Fruit fly (Drosophila melanogaster) whole organism, embryonic: ENCODE measurements around the gene Prim2.

ENCODE experiments used
- Adf1 ChIP-seq: fragments of 200-800 bp; sonication (Bioruptor generic); IDR thresholded peaks from 2 replicates; pipeline ENCODE4 v1.3.6; 2022; ENCODE audit warnings: missing biosample characterization, missing genetic modification characterization
- Asciz ChIP-seq: fragments of 200-800 bp; sonication (Bioruptor generic); optimal IDR thresholded peaks from 2 replicates; lab custom pipeline; 2017; ENCODE audit warnings: missing biosample characterization, mild to moderate bottlenecking, missing genetic modification characterization, missing genetic modification reagents
- Atf6 ChIP-seq: fragments of 200-800 bp; sonication (Bioruptor generic); IDR thresholded peaks from 2 replicates; pipeline ENCODE4 v1.3.6; 2022; ENCODE audit warnings: missing biosample characterization, missing genetic modification characterization
- Awh ChIP-seq: fragments of 200-800 bp; sonication (Bioruptor generic); IDR thresholded peaks from 2 replicates; pipeline ENCODE4, ENCODE4 v1.3.6; 2022; ENCODE audit warnings: missing biosample characterization, missing genetic modification characterization
- CG10209 ChIP-seq: fragments of 200-800 bp; sonication (Bioruptor generic); optimal IDR thresholded peaks from 3 replicates; lab custom pipeline; 2017; ENCODE audit warnings: missing biosample characterization, mild to moderate bottlenecking, missing genetic modification characterization, missing genetic modification reagents
- CG10267 ChIP-seq: fragments of 200-800 bp; sonication (Bioruptor generic); optimal IDR thresholded peaks from 2 replicates; lab custom pipeline; 2018; ENCODE audit warnings: missing biosample characterization, mild to moderate bottlenecking, missing genetic modification characterization, moderate library complexity
- CG10431 ChIP-seq: fragments of 200-800 bp; sonication (Bioruptor generic); optimal IDR thresholded peaks from 3 replicates; lab custom pipeline; 2018; ENCODE audit warnings: missing biosample characterization, mild to moderate bottlenecking, missing genetic modification characterization
- CG12391 ChIP-seq: fragments of 200-800 bp; sonication (Bioruptor generic); optimal IDR thresholded peaks from 3 replicates; lab custom pipeline; 2018; ENCODE audit warnings: missing biosample characterization, mild to moderate bottlenecking, missing genetic modification characterization, moderate library complexity
- CG13296 ChIP-seq: fragments of 200-800 bp; sonication (Bioruptor generic); optimal IDR thresholded peaks from 3 replicates; lab custom pipeline; 2018; ENCODE audit warnings: missing biosample characterization, mild to moderate bottlenecking, missing genetic modification characterization
- CG14710 ChIP-seq: fragments of 200-800 bp; sonication (Bioruptor generic); optimal IDR thresholded peaks from 3 replicates; lab custom pipeline; 2019; ENCODE audit warnings: missing biosample characterization, mild to moderate bottlenecking, missing genetic modification characterization, moderate library complexity
- CG14965 ChIP-seq: fragments of 200-800 bp; sonication (Bioruptor generic); optimal IDR thresholded peaks from 2 replicates; lab custom pipeline; 2016; ENCODE audit warnings: missing biosample characterization, missing genetic modification characterization, borderline replicate concordance
- CG15601 ChIP-seq: fragments of 200-800 bp; sonication (Bioruptor generic); optimal IDR thresholded peaks from 3 replicates; lab custom pipeline; 2019; ENCODE audit warnings: missing biosample characterization, mild to moderate bottlenecking, missing genetic modification characterization, moderate library complexity
- CG1647 ChIP-seq: fragments of 200-800 bp; sonication (Bioruptor generic); optimal IDR thresholded peaks from 3 replicates; lab custom pipeline; 2016; ENCODE audit warnings: missing biosample characterization, missing genetic modification characterization
- CG17385 ChIP-seq: fragments of 200-800 bp; sonication (Bioruptor generic); optimal IDR thresholded peaks from 3 replicates; lab custom pipeline; 2018; ENCODE audit warnings: missing biosample characterization, mild to moderate bottlenecking, missing genetic modification characterization
- CG2116 ChIP-seq: fragments of 200-800 bp; sonication (Bioruptor generic); optimal IDR thresholded peaks from 3 replicates; lab custom pipeline; 2018; ENCODE audit warnings: missing biosample characterization, mild to moderate bottlenecking, missing genetic modification characterization
- CG30020 ChIP-seq: fragments of 200-800 bp; optimal IDR thresholded peaks from 2 replicates; lab custom pipeline; 2019; ENCODE audit warnings: missing biosample characterization, mild to moderate bottlenecking, missing genetic modification characterization, moderate library complexity
- CG3065 ChIP-seq: fragments of 200-800 bp; sonication (Bioruptor generic); optimal IDR thresholded peaks from 2 replicates; lab custom pipeline; 2016; ENCODE audit warnings: missing biosample characterization, missing genetic modification characterization
- CG32532 ChIP-seq: fragments of 200-800 bp; sonication (Bioruptor generic); IDR thresholded peaks from 2 replicates; pipeline ENCODE4 v1.3.6; 2022; ENCODE audit warnings: missing biosample characterization, missing genetic modification characterization
- CG32767 ChIP-seq: fragments of 200-800 bp; sonication (Bioruptor generic); IDR thresholded peaks from 2 replicates; pipeline ENCODE4 v1.3.6; 2022; ENCODE audit warnings: missing biosample characterization, missing genetic modification characterization
- CG34422 ChIP-seq: fragments of 200-800 bp; sonication (Bioruptor generic); IDR thresholded peaks from 3 replicates; pipeline ENCODE4 v1.3.6; 2022; ENCODE audit warnings: missing biosample characterization, missing genetic modification characterization
- CG3847 ChIP-seq: fragments of 200-800 bp; sonication (Bioruptor generic); IDR thresholded peaks from 2 replicates; pipeline ENCODE4 v1.3.6; 2022; ENCODE audit warnings: missing biosample characterization, missing genetic modification characterization
- CG3995 ChIP-seq: fragments of 200-800 bp; sonication (Bioruptor generic); optimal IDR thresholded peaks from 3 replicates; lab custom pipeline; 2016; ENCODE audit warnings: missing biosample characterization, missing genetic modification characterization
- CG9437 ChIP-seq: fragments of 200-800 bp; sonication (Bioruptor generic); optimal IDR thresholded peaks from 2 replicates; lab custom pipeline; 2018; ENCODE audit warnings: missing biosample characterization, mild to moderate bottlenecking, missing genetic modification characterization
- CG9932 ChIP-seq: fragments of 200-800 bp; sonication (Bioruptor generic); IDR thresholded peaks from 2 replicates; pipeline ENCODE4 v1.3.6; 2022; ENCODE audit warnings: missing biosample characterization, missing genetic modification characterization
- CTCF ChIP-seq: fragments of 200-800 bp; sonication (Bioruptor generic); optimal IDR thresholded peaks from 2 replicates; lab custom pipeline; 2017; ENCODE audit warnings: missing biosample characterization, mild to moderate bottlenecking, missing genetic modification characterization, moderate library complexity
- Dp ChIP-seq: fragments of 200-800 bp; sonication (Bioruptor generic); optimal IDR thresholded peaks from 2 replicates; lab custom pipeline; 2018; ENCODE audit warnings: missing biosample characterization, mild to moderate bottlenecking, missing genetic modification characterization, moderate library complexity
- Ets97D ChIP-seq: fragments of 200-800 bp; sonication (Bioruptor generic); optimal IDR thresholded peaks from 3 replicates; lab custom pipeline; 2016; ENCODE audit warnings: missing biosample characterization, missing genetic modification characterization
- H15 ChIP-seq: fragments of 200-800 bp; sonication (Bioruptor generic); IDR thresholded peaks from 3 replicates; pipeline ENCODE4 v1.3.6; 2022; ENCODE audit warnings: missing biosample characterization, missing genetic modification characterization
- HLH3B ChIP-seq: fragments of 200-800 bp; sonication (Bioruptor generic); IDR thresholded peaks from 2 replicates; pipeline ENCODE4 v1.3.6; 2022; ENCODE audit warnings: missing biosample characterization, missing genetic modification characterization
- Hey ChIP-seq: fragments of 200-800 bp; sonication (Bioruptor generic); optimal IDR thresholded peaks from 3 replicates; lab custom pipeline; 2018; ENCODE audit warnings: missing biosample characterization, mild to moderate bottlenecking, missing genetic modification characterization
- Hr39 ChIP-seq: fragments of >200 bp; optimal IDR thresholded peaks from 2 replicates; lab custom pipeline; 2017
- Hsf ChIP-seq: fragments of 200-800 bp; sonication (Bioruptor generic); optimal IDR thresholded peaks from 3 replicates; lab custom pipeline; 2016; ENCODE audit warnings: missing biosample characterization, missing genetic modification characterization
- Med ChIP-seq: fragments of 200-800 bp; sonication (Bioruptor generic); peaks from one replicate; lab custom pipeline; 2016; ENCODE audit warnings: missing biosample characterization, missing genetic modification characterization, mild to moderate bottlenecking, inconsistent platforms, moderate library complexity
- Nf-YC ChIP-seq: fragments of 200-800 bp; optimal IDR thresholded peaks from 3 replicates; lab custom pipeline; 2019; ENCODE audit warnings: missing biosample characterization, mild to moderate bottlenecking, missing genetic modification characterization, moderate library complexity
- Sin3A ChIP-seq: fragments of >200 bp; optimal IDR thresholded peaks from 2 replicates; lab custom pipeline; 2018
- Trl ChIP-seq, 3 experiments: fragments of >200 bp in 2 of 3; fragments of 200-800 bp in 1 of 3; sonication (Bioruptor generic) in 1 of 3; optimal IDR thresholded peaks; 2 replicates in 1 of 3; 3 replicates in 2 of 3; lab custom pipeline; 2016 to 2017; ENCODE audit warnings: missing biosample characterization in 1 of 3, missing genetic modification characterization in 1 of 3
- ash1 ChIP-seq: fragments of 200-800 bp; sonication (Bioruptor generic); optimal IDR thresholded peaks from 2 replicates; lab custom pipeline; 2018; ENCODE audit warnings: missing biosample characterization, mild to moderate bottlenecking, missing genetic modification characterization
- bsh ChIP-seq, 2 experiments: fragments of 200-800 bp; sonication (Bioruptor generic); optimal IDR thresholded peaks; 2 replicates each; lab custom pipeline; 2017 to 2018; ENCODE audit warnings: mild to moderate bottlenecking in 2 of 2, missing biosample characterization in 2 of 2, missing genetic modification characterization in 2 of 2, moderate library complexity in 1 of 2
- chm ChIP-seq: fragments of 200-800 bp; sonication (Bioruptor generic); IDR thresholded peaks from 2 replicates; pipeline ENCODE4 v1.3.6; 2022; ENCODE audit warnings: missing biosample characterization, missing genetic modification characterization
- dmrt11E ChIP-seq: fragments of 200-800 bp; sonication (Bioruptor generic); optimal IDR thresholded peaks from 3 replicates; lab custom pipeline; 2018; ENCODE audit warnings: missing biosample characterization, mild to moderate bottlenecking, missing genetic modification characterization, moderate library complexity
- dpn ChIP-seq, 2 experiments: fragments of 200-800 bp; sonication (Bioruptor generic); optimal IDR thresholded peaks; 3 replicates each; lab custom pipeline; 2016; ENCODE audit warnings: missing biosample characterization in 2 of 2, missing genetic modification characterization in 2 of 2
- gro ChIP-seq: fragments of 200-800 bp; sonication (Bioruptor generic); optimal IDR thresholded peaks from 2 replicates; lab custom pipeline; 2016; ENCODE audit warnings: missing biosample characterization, missing genetic modification characterization
- maf-S ChIP-seq: fragments of 200-800 bp; sonication (Bioruptor generic); optimal IDR thresholded peaks from 2 replicates; lab custom pipeline; 2016; ENCODE audit warnings: missing biosample characterization, missing genetic modification characterization
- nmo ChIP-seq: fragments of 200-800 bp; sonication (Bioruptor generic); optimal IDR thresholded peaks from 2 replicates; lab custom pipeline; 2018; ENCODE audit warnings: missing biosample characterization, mild to moderate bottlenecking, missing genetic modification characterization, moderate library complexity
- row ChIP-seq: fragments of 200-800 bp; sonication (Bioruptor generic); IDR thresholded peaks from 3 replicates; pipeline ENCODE4 v1.3.6; 2022; ENCODE audit warnings: missing biosample characterization, missing genetic modification characterization
- sc ChIP-seq, 3 experiments: fragments of >200 bp in 2 of 3; fragments of 200-800 bp in 1 of 3; sonication (Bioruptor generic) in 1 of 3; optimal IDR thresholded peaks; 2 replicates in 2 of 3; 3 replicates in 1 of 3; lab custom pipeline; 2017; ENCODE audit warnings: mild to moderate bottlenecking in 1 of 3, missing biosample characterization in 1 of 3, missing genetic modification characterization in 1 of 3, missing genetic modification reagents in 1 of 3
- shn ChIP-seq: fragments of 200-800 bp; sonication (Bioruptor generic); optimal IDR thresholded peaks from 3 replicates; lab custom pipeline; 2016; ENCODE audit warnings: missing biosample characterization, missing genetic modification characterization
- slou ChIP-seq: fragments of 200-800 bp; sonication (Bioruptor generic); optimal IDR thresholded peaks from 3 replicates; lab custom pipeline; 2016; ENCODE audit warnings: missing biosample characterization, missing genetic modification characterization
- twi ChIP-seq: fragments of 200-800 bp; optimal IDR thresholded peaks from 2 replicates; lab custom pipeline; 2019; ENCODE audit warnings: missing biosample characterization, mild to moderate bottlenecking, missing genetic modification characterization, moderate library complexity
- vfl ChIP-seq: fragments of 200-800 bp; sonication (Bioruptor generic); optimal IDR thresholded peaks from 2 replicates; lab custom pipeline; 2016; ENCODE audit warnings: missing biosample characterization, missing genetic modification characterization
- vvl ChIP-seq: fragments of 200-800 bp; sonication (Bioruptor generic); IDR thresholded peaks from 2 replicates; pipeline ENCODE4 v1.3.6; 2022; ENCODE audit warnings: missing biosample characterization, missing genetic modification characterization

The Prim2 gene

dm6 chr3L:20313469-20313868 lies 47.9 kb downstream of the Prim2 start, which contains the start of gene alphaSnap (continued):
- peak; percentile 58; the same call in 1 of the 2 replicates for TF ChIP-seq chm (GFP tag; lab: Robert Waterston, UW)
- peak; percentile 51 for TF ChIP-seq nmo (GFP tag; lab: Kevin White, UChicago)
- no peak for TF ChIP-seq vfl
- peak; percentile 19 for TF ChIP-seq twi (tag; lab: Kevin White, UChicago)
- peak; percentile 41 for TF ChIP-seq CG30020 (tag; lab: Kevin White, UChicago)
- no peak for TF ChIP-seq Hr39 (lab: Kevin White, UChicago)
- peak; percentile 91 for TF ChIP-seq CG14710 (tag; lab: Kevin White, UChicago)
- TF ChIP-seq Dp, result peak; percentile 78
- TF ChIP-seq Sin3A (lab: Kevin White, UChicago), result peak; percentile 45
- no peak for TF ChIP-seq Hey (tag; lab: Kevin White, UChicago)
- TF ChIP-seq CTCF (GFP tag; lab: Kevin White, UChicago), result peak; percentile 68
- peak; percentile 43; the same call in 1 of the 2 replicates for TF ChIP-seq CG9932
- no peak for TF ChIP-seq Awh (GFP tag; lab: Robert Waterston, UW)
- TF ChIP-seq vvl (GFP tag; lab: Robert Waterston, UW), result peak; percentile 67; the same call in 1 of the 2 replicates
- TF ChIP-seq bsh (GFP tag; optimal IDR thresholded peaks at IDR 0.05; lab: Kevin White, UChicago), result no peak
- peak; percentile 53 for TF ChIP-seq CG2116 (GFP tag; lab: Kevin White, UChicago)
- no peak for TF ChIP-seq slou (GFP tag; lab: Kevin White, UChicago)
- peak; percentile 34; the same call in 1 of the 3 replicates for TF ChIP-seq row
- peak; percentile 23 for TF ChIP-seq CG12391
- no peak for TF ChIP-seq CG14965 (GFP tag; lab: Kevin White, UChicago)
- TF ChIP-seq maf-S (GFP tag; lab: Kevin White, UChicago), result peak; percentile 14
- TF ChIP-seq CG10267 (tag; lab: Kevin White, UChicago), result peak; percentile 98
- TF ChIP-seq CG3065 (GFP tag; lab: Kevin White, UChicago), result no peak
- peak; percentile 8 for TF ChIP-seq dmrt11E
- peak; percentile 14 for TF ChIP-seq CG1647 (GFP tag; lab: Kevin White, UChicago)
- TF ChIP-seq sc (optimal IDR thresholded peaks at IDR 0.05; lab: Kevin White, UChicago), result no peak
- peak; percentile 37 for TF ChIP-seq sc (GFP tag; optimal IDR thresholded peaks at IDR 0.05; lab: Kevin White, UChicago)
- peak; percentile 90 for TF ChIP-seq Med (GFP tag; lab: Kevin White, UChicago)
- TF ChIP-seq CG10431 (GFP tag; lab: Kevin White, UChicago), result no peak
- no peak for TF ChIP-seq CG13296 (GFP tag; lab: Kevin White, UChicago)
- 0 out of 2 replicates have a peak, but pooled peaks have one; percentile 44 for TF ChIP-seq CG32767 (GFP tag; lab: Robert Waterston, UW)
- peak; percentile 33 for TF ChIP-seq CG15601 (tag; lab: Kevin White, UChicago)
- TF ChIP-seq shn, result peak; percentile 17
- TF ChIP-seq dpn (GFP tag; optimal IDR thresholded peaks at IDR 0.05; lab: Kevin White, UChicago), result peak; percentile 39 to 49
- no peak for TF ChIP-seq Trl (optimal IDR thresholded peaks at IDR 0.05; lab: Kevin White, UChicago)
- peak; percentile 36 for TF ChIP-seq Trl (GFP tag; optimal IDR thresholded peaks at IDR 0.05; lab: Kevin White, UChicago)
- peak; percentile 32; the same call in 1 of the 3 replicates for TF ChIP-seq CG34422
- peak; percentile 38 for TF ChIP-seq CG17385 (GFP tag; lab: Kevin White, UChicago)
- 0 out of 2 replicates have a peak, but pooled peaks have one; percentile 21 for TF ChIP-seq HLH3B (GFP tag; lab: Robert Waterston, UW)
- TF ChIP-seq Hsf, result peak; percentile 51
- peak; percentile 19 for TF ChIP-seq CG10209 (GFP tag; lab: Kevin White, UChicago)
- peak; percentile 16 for TF ChIP-seq Nf-YC
- 0 out of 3 replicates have a peak, but pooled peaks have one; percentile 30 for TF ChIP-seq H15 (GFP tag; lab: Robert Waterston, UW)
- TF ChIP-seq Ets97D, result peak; percentile 56
- TF ChIP-seq Atf6 (GFP tag; lab: Robert Waterston, UW), result peak; percentile 11; the same call in 1 of the 2 replicates
- no peak for TF ChIP-seq Asciz (GFP tag; lab: Kevin White, UChicago)
- no peak for TF ChIP-seq ash1 (GFP tag; lab: Kevin White, UChicago)
- peak; percentile 32 for TF ChIP-seq CG3995 (GFP tag; lab: Kevin White, UChicago)
- peak; percentile 7 for TF ChIP-seq CG9437
- TF ChIP-seq CG3847 (GFP tag; lab: Robert Waterston, UW), result peak; percentile 55
- TF ChIP-seq gro (GFP tag; lab: Kevin White, UChicago), result peak; percentile 31
- peak; percentile 15; the same call in 1 of the 2 replicates for TF ChIP-seq CG32532 (GFP tag; lab: Robert Waterston, UW)
- TF ChIP-seq Adf1, result 0 out of 2 replicates have a peak, but pooled peaks have one; percentile 6
